Worm (Caenorhabditis elegans) whole organism, L3 larva: ENCODE data around the gene D2089.3.

Source experiments
- R02D3.7 ChIP-seq: fragments of 150-350 bp; optimal IDR thresholded peaks from 2 replicates; lab custom pipeline; 2014; ENCODE audit warnings: missing biosample characterization, missing genetic modification characterization
- ZK546.5 ChIP-seq: sonication (generic microtip); optimal IDR thresholded peaks from 2 replicates; lab custom pipeline; 2017; ENCODE audit warnings: missing biosample characterization, missing genetic modification characterization
- aly-2 ChIP-seq: fragments of 150-350 bp; optimal IDR thresholded peaks from 2 replicates; lab custom pipeline; 2014; ENCODE audit warnings: missing biosample characterization, missing genetic modification characterization
- ama-1 ChIP-seq: fragments of 150-350 bp; optimal IDR thresholded peaks from 2 replicates; lab custom pipeline; 2018
- ceh-16 ChIP-seq: sonication (generic microtip); optimal IDR thresholded peaks from 2 replicates; lab custom pipeline; 2017; ENCODE audit warnings: missing biosample characterization, missing genetic modification characterization
- ceh-28 ChIP-seq: fragments of 150-350 bp; optimal IDR thresholded peaks from 2 replicates; lab custom pipeline; 2014; ENCODE audit warnings: missing biosample characterization, missing genetic modification reagents, missing genetic modification characterization
- ceh-82 ChIP-seq: fragments of 150-350 bp; optimal IDR thresholded peaks from 2 replicates; lab custom pipeline; 2014; ENCODE audit warnings: missing biosample characterization, missing genetic modification characterization
- ceh-9 ChIP-seq: sonication (generic microtip); optimal IDR thresholded peaks from 2 replicates; lab custom pipeline; 2018; ENCODE audit warnings: missing biosample characterization, missing genetic modification characterization
- daf-12 ChIP-seq: fragments of 150-350 bp; optimal IDR thresholded peaks from 2 replicates; lab custom pipeline; 2014; ENCODE audit warnings: missing biosample characterization, missing genetic modification reagents, missing genetic modification characterization
- egl-27 ChIP-seq: sonication (generic microtip); optimal IDR thresholded peaks from 4 replicates; lab custom pipeline; 2017; ENCODE audit warnings: missing biosample characterization, missing genetic modification reagents, missing genetic modification characterization
- egl-5 ChIP-seq: fragments of 150-350 bp; optimal IDR thresholded peaks from 2 replicates; lab custom pipeline; 2017; ENCODE audit warnings: missing biosample characterization, missing genetic modification reagents, missing genetic modification characterization, inconsistent platforms
- elt-1 ChIP-seq: fragments of 150-350 bp; optimal IDR thresholded peaks from 2 replicates; lab custom pipeline; 2014; ENCODE audit warnings: missing biosample characterization, missing genetic modification characterization
- elt-2 ChIP-seq: sonication (generic microtip); optimal IDR thresholded peaks from 2 replicates; lab custom pipeline; 2016; ENCODE audit warnings: missing genetic modification reagents, mild to moderate bottlenecking, missing genetic modification characterization, missing compliant biosample characterization
- eor-1 ChIP-seq, 2 experiments: fragments of 150-350 bp; optimal IDR thresholded peaks; 2 replicates each; lab custom pipeline; 2014 to 2018; ENCODE audit warnings: missing biosample characterization in 2 of 2, missing genetic modification characterization in 2 of 2
- fkh-10 ChIP-seq: sonication (generic microtip); optimal IDR thresholded peaks from 2 replicates; lab custom pipeline; 2017; ENCODE audit warnings: missing biosample characterization, missing genetic modification reagents, missing genetic modification characterization
- hmg-11 ChIP-seq: sonication (generic microtip); optimal IDR thresholded peaks from 2 replicates; lab custom pipeline; 2016; ENCODE audit warnings: missing genetic modification characterization, missing compliant biosample characterization
- jun-1 ChIP-seq: fragments of 150-350 bp; optimal IDR thresholded peaks from 2 replicates; lab custom pipeline; 2014; ENCODE audit warnings: missing biosample characterization, missing genetic modification reagents, missing genetic modification characterization
- lin-15B ChIP-seq: fragments of 150-350 bp; optimal IDR thresholded peaks from 2 replicates; lab custom pipeline; 2014; ENCODE audit warnings: missing biosample characterization, missing genetic modification characterization
- lin-39 ChIP-seq: fragments of 150-350 bp; optimal IDR thresholded peaks from 2 replicates; lab custom pipeline; 2018; ENCODE audit warnings: missing biosample characterization, missing genetic modification reagents, missing genetic modification characterization
- lsy-12 ChIP-seq: sonication (generic microtip); optimal IDR thresholded peaks from 2 replicates; lab custom pipeline; 2016; ENCODE audit warnings: mild to moderate bottlenecking, missing genetic modification characterization, missing compliant biosample characterization
- mdl-1 ChIP-seq: fragments of 150-350 bp; optimal IDR thresholded peaks from 2 replicates; lab custom pipeline; 2014; ENCODE audit warnings: missing biosample characterization, missing genetic modification characterization
- nhr-11 ChIP-seq: fragments of 150-350 bp; optimal IDR thresholded peaks from 2 replicates; lab custom pipeline; 2014; ENCODE audit warnings: missing biosample characterization, missing genetic modification characterization
- nhr-12 ChIP-seq: fragments of 150-350 bp; optimal IDR thresholded peaks from 2 replicates; lab custom pipeline; 2014; ENCODE audit warnings: missing biosample characterization, missing genetic modification characterization
- nhr-23 ChIP-seq: fragments of 150-350 bp; optimal IDR thresholded peaks from 2 replicates; lab custom pipeline; 2014; ENCODE audit warnings: missing biosample characterization, missing genetic modification reagents, missing genetic modification characterization
- nhr-237 ChIP-seq: fragments of 150-350 bp; optimal IDR thresholded peaks from 2 replicates; lab custom pipeline; 2014; ENCODE audit warnings: missing biosample characterization, missing genetic modification characterization
- nhr-25 ChIP-seq: sonication (generic microtip); optimal IDR thresholded peaks from 2 replicates; lab custom pipeline; 2017; ENCODE audit warnings: missing biosample characterization, missing genetic modification characterization
- nhr-28 ChIP-seq: fragments of 150-350 bp; optimal IDR thresholded peaks from 2 replicates; lab custom pipeline; 2014; ENCODE audit warnings: missing biosample characterization, missing genetic modification characterization
- nhr-43 ChIP-seq: sonication (generic microtip); optimal IDR thresholded peaks from 2 replicates; lab custom pipeline; 2016; ENCODE audit warnings: mild to moderate bottlenecking, missing genetic modification characterization, missing compliant biosample characterization; ENCODE audit not compliant: poor library complexity, severe bottlenecking
- nhr-67 ChIP-seq: fragments of 150-350 bp; optimal IDR thresholded peaks from 2 replicates; lab custom pipeline; 2014; ENCODE audit warnings: missing biosample characterization, missing genetic modification characterization
- nhr-77 ChIP-seq: fragments of 150-350 bp; optimal IDR thresholded peaks from 2 replicates; lab custom pipeline; 2014; ENCODE audit warnings: missing biosample characterization, missing genetic modification characterization
- pha-4 ChIP-seq: fragments of 150-350 bp; optimal IDR thresholded peaks from 2 replicates; lab custom pipeline; 2014; ENCODE audit warnings: missing biosample characterization, missing genetic modification reagents, missing genetic modification characterization
- pqm-1 ChIP-seq: fragments of 150-350 bp; optimal IDR thresholded peaks from 2 replicates; lab custom pipeline; 2017; ENCODE audit warnings: missing biosample characterization, missing genetic modification characterization, inconsistent platforms
- sea-2 ChIP-seq: fragments of 150-350 bp; sonication (generic microtip); optimal IDR thresholded peaks from 4 replicates; lab custom pipeline; 2014; ENCODE audit warnings: missing biosample characterization, missing genetic modification reagents, missing genetic modification characterization
- skn-1 ChIP-seq: fragments of 150-350 bp; optimal IDR thresholded peaks from 2 replicates; lab custom pipeline; 2014; ENCODE audit warnings: missing biosample characterization, missing genetic modification characterization
- unc-39 ChIP-seq: sonication (generic microtip); optimal IDR thresholded peaks from 4 replicates; lab custom pipeline; 2017; ENCODE audit warnings: missing biosample characterization, missing genetic modification characterization
- unc-62 ChIP-seq: fragments of 150-350 bp; sonication (generic microtip); optimal IDR thresholded peaks from 4 replicates; lab custom pipeline; 2014; ENCODE audit warnings: missing biosample characterization, missing genetic modification reagents, missing genetic modification characterization
- ztf-11 ChIP-seq: fragments of 150-350 bp; optimal IDR thresholded peaks from 2 replicates; lab custom pipeline; 2014; ENCODE audit warnings: missing biosample characterization, missing genetic modification characterization

D2089.3 gene

ce11 chrII:10658576-10659256, 6.2 kb downstream of the D2089.3 start, which contains the start of the genes snu-13 and rsp-7 (continued):
- TF ChIP-seq ceh-16 (tag; lab: Kevin White, UChicago) (no peak), ZK546.5 (tag; lab: Kevin White, UChicago) (no peak), ceh-82 (no peak), daf-12 (tag; lab: Kevin White, UChicago) (no peak), elt-2 (peak; percentile 48), ztf-11 (tag; lab: Kevin White, UChicago) (no peak), lsy-12 (tag; lab: Kevin White, UChicago) (no peak), mdl-1 (tag; lab: Kevin White, UChicago) (no peak), unc-39 (no peak), hmg-11 (peak; percentile 63), nhr-28 (tag; lab: Kevin White, UChicago) (no peak), nhr-23 (peak; percentile 87), sea-2 (GFP tag; lab: Kevin White, UChicago) (no peak), nhr-77 (tag; lab: Kevin White, UChicago) (no peak), skn-1 (tag; lab: Kevin White, UChicago) (peak; percentile 74), egl-27 (tag; lab: Kevin White, UChicago) (no peak), lin-39 (tag; lab: Kevin White, UChicago) (peak; percentile 39), eor-1 (tag; optimal IDR thresholded peaks at IDR 0.05; lab: Kevin White, UChicago) (no peak)

- TF ChIP-seq ama-1 (lab: Kevin White, UChicago), result peak; percentile 48
- TF ChIP-seq ceh-28 (tag; lab: Kevin White, UChicago), result no peak
- TF ChIP-seq aly-2, result peak; percentile 29
- TF ChIP-seq nhr-23, result peak; percentile 69
- TF ChIP-seq elt-2, result peak; percentile 70
- TF ChIP-seq pha-4, result no peak
- TF ChIP-seq nhr-25 (tag; lab: Kevin White, UChicago), result peak; percentile 42
- peak; percentile 25 for TF ChIP-seq jun-1 (tag; lab: Kevin White, UChicago)
- TF ChIP-seq nhr-77 (tag; lab: Kevin White, UChicago), result no peak
- TF ChIP-seq unc-62 (GFP tag; lab: Kevin White, UChicago), result no peak
Observed at ce11 chrII:10657632-10658108, 7.3 kb downstream of the D2089.3 start, which contains the start of gene lact-3. lact-3 (minus strand) TSS chrII:10657682.

ce11 chrII:10656395-10656794, 8.5 kb downstream of the D2089.3 start:
- TF ChIP-seq elt-2 (peak; percentile 58), ceh-9 (tag; lab: Kevin White, UChicago) (no peak)

- TF ChIP-seq elt-1 (tag; lab: Kevin White, UChicago), result no peak
- TF ChIP-seq pha-4, result no peak
- no peak for TF ChIP-seq ama-1 (lab: Kevin White, UChicago)
- TF ChIP-seq fkh-10 (GFP tag; lab: Kevin White, UChicago), result no peak
- TF ChIP-seq egl-5 (tag; lab: Kevin White, UChicago), result no peak
- no peak for TF ChIP-seq unc-62 (GFP tag; lab: Kevin White, UChicago)
- TF ChIP-seq lsy-12 (tag; lab: Kevin White, UChicago), result no peak
- no peak for TF ChIP-seq ceh-82
- no peak for TF ChIP-seq aly-2
- no peak for TF ChIP-seq nhr-28 (tag; lab: Kevin White, UChicago)
- TF ChIP-seq ceh-16 (tag; lab: Kevin White, UChicago), result no peak
- no peak for TF ChIP-seq jun-1 (tag; lab: Kevin White, UChicago)
- no peak for TF ChIP-seq R02D3.7 (tag; lab: Kevin White, UChicago)
- TF ChIP-seq nhr-237 (tag; lab: Kevin White, UChicago), result no peak
- TF ChIP-seq nhr-23, result no peak
- TF ChIP-seq nhr-11 (tag; lab: Kevin White, UChicago), result no peak
- no peak for TF ChIP-seq unc-39
- no peak for TF ChIP-seq egl-27 (tag; lab: Kevin White, UChicago)
- TF ChIP-seq skn-1 (tag; lab: Kevin White, UChicago), result no peak
Observed at ce11 chrII:10654435-10654834, 10.5 kb downstream of the D2089.3 start.

ce11 chrII:10653559-10653958, 11.4 kb downstream of the D2089.3 start:
- peak; percentile 66 for TF ChIP-seq elt-2
- no peak for TF ChIP-seq nhr-43 (tag; lab: Kevin White, UChicago)
- TF ChIP-seq pha-4, result peak; percentile 33
- no peak for TF ChIP-seq aly-2
- TF ChIP-seq ceh-28 (tag; lab: Kevin White, UChicago), result no peak
- no peak for TF ChIP-seq mdl-1 (tag; lab: Kevin White, UChicago)
- TF ChIP-seq hmg-11, result no peak
- TF ChIP-seq nhr-11 (tag; lab: Kevin White, UChicago), result no peak
- TF ChIP-seq lin-15B (tag; lab: Kevin White, UChicago), result no peak
- TF ChIP-seq pqm-1, result peak; percentile 7
- TF ChIP-seq R02D3.7 (tag; lab: Kevin White, UChicago), result no peak
- no peak for TF ChIP-seq nhr-67 (tag; lab: Kevin White, UChicago)
- no peak for TF ChIP-seq nhr-12 (tag; lab: Kevin White, UChicago)
